Fruit fly (Drosophila melanogaster) whole organism, embryonic: ENCODE results near the gene VhaAC45RP.

ENCODE experiments used
- Ada2b ChIP-seq: fragments of 200-800 bp; sonication (Bioruptor generic); IDR thresholded peaks from 2 replicates; pipeline ENCODE4 v1.3.6; 2022; ENCODE audit warnings: missing biosample characterization, missing genetic modification characterization
- Asciz ChIP-seq: fragments of 200-800 bp; sonication (Bioruptor generic); optimal IDR thresholded peaks from 2 replicates; lab custom pipeline; 2017; ENCODE audit warnings: missing biosample characterization, mild to moderate bottlenecking, missing genetic modification characterization, missing genetic modification reagents
- B-H1 ChIP-seq: fragments of 200-800 bp; sonication (Bioruptor generic); IDR thresholded peaks from 3 replicates; pipeline ENCODE4 v1.3.6; 2022; ENCODE audit warnings: missing biosample characterization, missing genetic modification characterization
- CG10147 ChIP-seq: fragments of 200-800 bp; sonication (Bioruptor generic); optimal IDR thresholded peaks from 2 replicates; lab custom pipeline; 2019; ENCODE audit warnings: missing biosample characterization, mild to moderate bottlenecking, missing genetic modification characterization, moderate library complexity
- CG11398 ChIP-seq: fragments of 200-800 bp; sonication (Bioruptor generic); optimal IDR thresholded peaks from 2 replicates; lab custom pipeline; 2016; ENCODE audit warnings: missing biosample characterization, missing genetic modification characterization
- CG12299 ChIP-seq: fragments of 200-800 bp; sonication (Bioruptor generic); optimal IDR thresholded peaks from 2 replicates; lab custom pipeline; 2018; ENCODE audit warnings: missing biosample characterization, mild to moderate bottlenecking, missing genetic modification characterization
- CG12659 ChIP-seq: fragments of 200-800 bp; sonication (Bioruptor generic); optimal IDR thresholded peaks from 3 replicates; lab custom pipeline; 2017; ENCODE audit warnings: mild to moderate bottlenecking, missing biosample characterization, missing genetic modification reagents, missing genetic modification characterization
- CG14860 ChIP-seq: fragments of 200-800 bp; sonication (Bioruptor generic); IDR thresholded peaks from 3 replicates; pipeline ENCODE4 v1.3.6; 2022; ENCODE audit warnings: missing biosample characterization, missing genetic modification characterization; ENCODE audit not compliant: partially characterized antibody
- CG15601 ChIP-seq: fragments of 200-800 bp; sonication (Bioruptor generic); optimal IDR thresholded peaks from 3 replicates; lab custom pipeline; 2019; ENCODE audit warnings: missing biosample characterization, mild to moderate bottlenecking, missing genetic modification characterization, moderate library complexity
- CG16813 ChIP-seq: fragments of 200-800 bp; sonication (Bioruptor generic); IDR thresholded peaks from 3 replicates; pipeline ENCODE4 v1.3.6; 2022; ENCODE audit warnings: missing biosample characterization, missing genetic modification characterization; ENCODE audit not compliant: partially characterized antibody
- CG1792 ChIP-seq: fragments of 200-800 bp; sonication (Bioruptor generic); optimal IDR thresholded peaks from 2 replicates; lab custom pipeline; 2016; ENCODE audit warnings: missing biosample characterization, missing genetic modification characterization
- CG3281 ChIP-seq: fragments of 200-800 bp; sonication (Bioruptor generic); optimal IDR thresholded peaks from 3 replicates; lab custom pipeline; 2017; ENCODE audit warnings: missing biosample characterization, mild to moderate bottlenecking, missing genetic modification characterization
- CG4404 ChIP-seq: fragments of 200-800 bp; sonication (Bioruptor generic); IDR thresholded peaks from 2 replicates; pipeline ENCODE4 v1.3.6; 2022; ENCODE audit warnings: missing biosample characterization, missing genetic modification characterization
- CG4424 ChIP-seq: fragments of 200-800 bp; sonication (Bioruptor generic); optimal IDR thresholded peaks from 3 replicates; lab custom pipeline; 2016; ENCODE audit warnings: missing biosample characterization, missing genetic modification characterization
- CG5245 ChIP-seq: fragments of 200-800 bp; sonication (Bioruptor generic); optimal IDR thresholded peaks from 3 replicates; lab custom pipeline; 2016; ENCODE audit warnings: missing biosample characterization, missing genetic modification characterization
- CG6683 ChIP-seq: fragments of 200-800 bp; sonication (Bioruptor generic); optimal IDR thresholded peaks from 2 replicates; lab custom pipeline; 2017; ENCODE audit warnings: missing biosample characterization, mild to moderate bottlenecking, missing genetic modification characterization, missing genetic modification reagents
- CG6765 ChIP-seq: fragments of 200-800 bp; sonication (Bioruptor generic); optimal IDR thresholded peaks from 3 replicates; lab custom pipeline; 2017; ENCODE audit warnings: missing biosample characterization, mild to moderate bottlenecking, missing genetic modification characterization
- CG7786 ChIP-seq: fragments of 200-800 bp; sonication (Bioruptor generic); optimal IDR thresholded peaks from 2 replicates; lab custom pipeline; 2016; ENCODE audit warnings: missing biosample characterization, missing genetic modification characterization
- CG8944 ChIP-seq: fragments of 200-800 bp; sonication (Bioruptor generic); optimal IDR thresholded peaks from 3 replicates; lab custom pipeline; 2016; ENCODE audit warnings: missing biosample characterization, missing genetic modification characterization
- CG9727 ChIP-seq: fragments of 200-800 bp; sonication (Bioruptor generic); optimal IDR thresholded peaks from 3 replicates; lab custom pipeline; 2017; ENCODE audit warnings: missing biosample characterization, mild to moderate bottlenecking, missing genetic modification characterization
- CG9817 ChIP-seq: fragments of 200-800 bp; sonication (Bioruptor generic); optimal IDR thresholded peaks from 2 replicates; lab custom pipeline; 2018; ENCODE audit warnings: missing biosample characterization, mild to moderate bottlenecking, missing genetic modification characterization, moderate library complexity
- Doc2 ChIP-seq: fragments of 200-800 bp; sonication (Bioruptor generic); IDR thresholded peaks from 2 replicates; pipeline ENCODE4 v1.3.6; 2022; ENCODE audit warnings: missing biosample characterization, missing genetic modification characterization
- HLH3B ChIP-seq: fragments of 200-800 bp; sonication (Bioruptor generic); IDR thresholded peaks from 2 replicates; pipeline ENCODE4 v1.3.6; 2022; ENCODE audit warnings: missing biosample characterization, missing genetic modification characterization
- HLH54F ChIP-seq: fragments of 200-800 bp; sonication (Bioruptor generic); optimal IDR thresholded peaks from 3 replicates; lab custom pipeline; 2016; ENCODE audit warnings: missing biosample characterization, missing genetic modification characterization
- NFAT ChIP-seq: fragments of 200-800 bp; sonication (Bioruptor generic); IDR thresholded peaks from 2 replicates; pipeline ENCODE4 v1.3.6; 2022; ENCODE audit warnings: missing biosample characterization, missing genetic modification characterization
- Nf-YA ChIP-seq: fragments of 200-800 bp; sonication (Bioruptor generic); IDR thresholded peaks from 2 replicates; pipeline ENCODE4 v1.3.6; 2022; ENCODE audit warnings: missing biosample characterization, missing genetic modification characterization
- NfI ChIP-seq: fragments of 200-800 bp; sonication (Bioruptor generic); optimal IDR thresholded peaks from 3 replicates; lab custom pipeline; 2018; ENCODE audit warnings: missing biosample characterization, mild to moderate bottlenecking, missing genetic modification characterization, moderate library complexity
- Oli ChIP-seq: fragments of 200-800 bp; sonication (Bioruptor generic); optimal IDR thresholded peaks from 2 replicates; lab custom pipeline; 2018; ENCODE audit warnings: missing biosample characterization, mild to moderate bottlenecking, missing genetic modification characterization, moderate library complexity
- Rfx ChIP-seq: fragments of 200-800 bp; sonication (Bioruptor generic); IDR thresholded peaks from 2 replicates; pipeline ENCODE4 v1.3.6; 2022; ENCODE audit warnings: missing biosample characterization, missing genetic modification characterization
- Sry-β ChIP-seq: fragments of 200-800 bp; sonication (Bioruptor generic); optimal IDR thresholded peaks from 2 replicates; lab custom pipeline; 2018; ENCODE audit warnings: missing biosample characterization, mild to moderate bottlenecking, missing genetic modification characterization, moderate library complexity
- Stat92E ChIP-seq, 3 experiments: fragments of >200 bp in 2 of 3; fragments of 200-800 bp in 1 of 3; sonication (Bioruptor generic) in 1 of 3; optimal IDR thresholded peaks; 2 replicates each; lab custom pipeline; 2017 to 2019; ENCODE audit warnings: missing biosample characterization in 3 of 3, missing genetic modification characterization in 3 of 3, mild to moderate bottlenecking in 1 of 3, moderate library complexity in 1 of 3
- Xbp1 ChIP-seq: fragments of 200-800 bp; sonication (Bioruptor generic); optimal IDR thresholded peaks from 3 replicates; lab custom pipeline; 2016; ENCODE audit warnings: missing biosample characterization, mild to moderate bottlenecking, missing genetic modification characterization
- ase ChIP-seq: fragments of 200-800 bp; sonication (Bioruptor generic); IDR thresholded peaks from 3 replicates; pipeline ENCODE4 v1.3.6; 2022; ENCODE audit warnings: missing biosample characterization, missing genetic modification characterization
- danr ChIP-seq: fragments of 200-800 bp; sonication (Bioruptor generic); IDR thresholded peaks from 2 replicates; pipeline ENCODE4 v1.3.6; 2022; ENCODE audit warnings: missing biosample characterization, missing genetic modification characterization
- dmrt99B ChIP-seq: fragments of 200-800 bp; sonication (Bioruptor generic); optimal IDR thresholded peaks from 2 replicates; lab custom pipeline; 2018; ENCODE audit warnings: missing biosample characterization, mild to moderate bottlenecking, missing genetic modification characterization, moderate library complexity
- exex ChIP-seq: fragments of 200-800 bp; sonication (Bioruptor generic); optimal IDR thresholded peaks from 4 replicates; lab custom pipeline; 2018; ENCODE audit warnings: missing biosample characterization, mild to moderate bottlenecking, missing genetic modification characterization, moderate library complexity
- fd64A ChIP-seq: fragments of 200-800 bp; sonication (Bioruptor generic); optimal IDR thresholded peaks from 3 replicates; lab custom pipeline; 2018; ENCODE audit warnings: missing biosample characterization, mild to moderate bottlenecking, missing genetic modification characterization
- fu2 ChIP-seq: fragments of 200-800 bp; sonication (Bioruptor generic); optimal IDR thresholded peaks from 2 replicates; lab custom pipeline; 2016; ENCODE audit warnings: missing biosample characterization, missing genetic modification characterization
- gcm ChIP-seq: fragments of 200-800 bp; sonication (Bioruptor generic); optimal IDR thresholded peaks from 2 replicates; lab custom pipeline; 2019; ENCODE audit warnings: missing biosample characterization, mild to moderate bottlenecking, missing genetic modification characterization, moderate library complexity
- grau ChIP-seq: fragments of 200-800 bp; optimal IDR thresholded peaks from 3 replicates; lab custom pipeline; 2019; ENCODE audit warnings: missing biosample characterization, mild to moderate bottlenecking, missing genetic modification characterization, moderate library complexity
- ham ChIP-seq: fragments of 200-800 bp; sonication (Bioruptor generic); IDR thresholded peaks from 2 replicates; pipeline ENCODE4 v1.3.6; 2022; ENCODE audit warnings: missing biosample characterization, missing genetic modification characterization
- her ChIP-seq: fragments of 200-800 bp; sonication (Bioruptor generic); optimal IDR thresholded peaks from 2 replicates; lab custom pipeline; 2016; ENCODE audit warnings: missing biosample characterization, missing genetic modification characterization
- hkb ChIP-seq, 2 experiments: fragments of 200-800 bp in 1 of 2; fragments of >200 bp in 1 of 2; sonication (Bioruptor generic) in 1 of 2; IDR thresholded peaks in 1 of 2; optimal IDR thresholded peaks in 1 of 2; 2 replicates each; pipeline versions ENCODE4 v1.3.6 to Lab custom; 2017 to 2022; ENCODE audit warnings: missing biosample characterization in 1 of 2, missing genetic modification characterization in 1 of 2
- lmd ChIP-seq: fragments of 200-800 bp; sonication (Bioruptor generic); IDR thresholded peaks from 2 replicates; pipeline ENCODE4 v1.3.6; 2022; ENCODE audit warnings: missing biosample characterization, missing genetic modification characterization
- sens-2 ChIP-seq: fragments of 200-800 bp; sonication (Bioruptor generic); IDR thresholded peaks from 2 replicates; pipeline ENCODE4 v1.3.6; 2022; ENCODE audit warnings: missing biosample characterization, missing genetic modification characterization
- slbo ChIP-seq: fragments of 200-800 bp; sonication (Bioruptor generic); IDR thresholded peaks from 2 replicates; pipeline ENCODE4 v1.3.6; 2022; ENCODE audit warnings: missing biosample characterization, missing genetic modification characterization
- ssp ChIP-seq: fragments of 200-800 bp; sonication (Bioruptor generic); IDR thresholded peaks from 2 replicates; pipeline ENCODE4 v1.3.6; 2022; ENCODE audit warnings: missing biosample characterization, missing genetic modification characterization
- vfl ChIP-seq: fragments of 200-800 bp; sonication (Bioruptor generic); optimal IDR thresholded peaks from 2 replicates; lab custom pipeline; 2016; ENCODE audit warnings: missing biosample characterization, missing genetic modification characterization
- yki ChIP-seq: fragments of >200 bp; optimal IDR thresholded peaks from 3 replicates; lab custom pipeline; 2018

VhaAC45RP gene

DNA sequence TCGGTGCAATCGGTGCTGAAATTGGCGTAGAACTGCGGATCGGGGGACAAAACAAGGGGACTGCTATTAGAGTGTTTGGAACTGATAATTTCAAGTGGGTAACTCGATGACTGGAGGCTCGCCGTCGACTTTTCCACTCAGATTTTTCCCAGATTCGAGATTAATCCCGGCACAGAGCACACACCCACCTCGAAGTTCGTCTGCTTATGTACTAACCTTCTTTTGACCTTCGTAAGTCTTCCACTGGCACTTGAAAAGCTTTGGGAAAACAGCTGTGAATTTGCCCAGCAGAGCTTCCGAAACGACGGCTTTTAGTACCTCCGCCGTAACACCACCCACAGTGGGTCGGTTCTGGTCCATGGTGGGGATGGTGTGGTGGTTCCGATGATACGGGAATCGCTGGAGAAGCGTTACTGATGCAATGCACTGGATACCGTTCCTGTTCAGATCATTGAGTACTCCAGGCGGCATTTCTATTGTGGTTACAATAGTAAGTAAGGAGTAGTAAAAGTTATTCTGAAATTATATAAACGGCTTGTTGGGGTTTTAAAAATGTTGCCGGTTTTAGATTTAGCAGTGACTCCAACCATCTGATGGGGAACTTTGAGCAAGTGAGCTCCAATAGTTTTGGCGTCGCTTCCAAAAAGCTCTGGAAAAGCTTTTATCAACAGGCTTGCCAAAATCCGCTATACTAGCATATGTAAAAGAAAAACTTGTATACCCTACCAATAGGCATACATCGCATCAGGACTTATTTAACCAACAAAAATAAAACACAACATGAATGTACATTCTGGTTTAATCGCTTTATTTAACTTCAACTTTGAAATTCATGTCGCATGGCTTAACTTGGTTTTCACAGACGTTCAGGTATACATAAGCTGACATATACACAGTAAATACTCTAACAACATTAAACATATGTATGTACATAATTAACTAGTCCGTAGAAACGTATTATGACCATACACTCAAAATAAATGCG, 31.9 kb downstream of the VhaAC45RP start, which contains the start of gene Tpi (continued):
- no peak for TF ChIP-seq CG6683 (GFP tag; lab: Kevin White, UChicago)
- TF ChIP-seq CG4424, result no peak
- peak; percentile 26 for TF ChIP-seq CG12659 (GFP tag; lab: Kevin White, UChicago)
- TF ChIP-seq CG9817 (tag; lab: Kevin White, UChicago), result peak; percentile 20
- no peak for TF ChIP-seq CG5245
- TF ChIP-seq Rfx (GFP tag; lab: Robert Waterston, UW), result peak; percentile 10; the same call in 1 of the 2 replicates
- TF ChIP-seq ssp, result no peak
- no peak for TF ChIP-seq CG10147 (GFP tag; lab: Kevin White, UChicago)
- TF ChIP-seq danr, result no peak
- TF ChIP-seq Doc2, result no peak
- no peak for TF ChIP-seq CG15601 (tag; lab: Kevin White, UChicago)
- TF ChIP-seq CG3281 (GFP tag; lab: Kevin White, UChicago), result peak; percentile 38
- TF ChIP-seq CG1792, result no peak
- TF ChIP-seq gcm (GFP tag; lab: Kevin White, UChicago), result no peak
- TF ChIP-seq NfI (GFP tag; lab: Kevin White, UChicago), result peak; percentile 35
- peak; percentile 52 for TF ChIP-seq Xbp1 (GFP tag; lab: Kevin White, UChicago)
- no peak for TF ChIP-seq CG12299 (tag; lab: Kevin White, UChicago)
- peak; percentile 59 for TF ChIP-seq slbo (GFP tag; lab: Robert Waterston, UW)
- no peak for TF ChIP-seq Sry-β (GFP tag; lab: Kevin White, UChicago)
- no peak for TF ChIP-seq Stat92E (GFP tag; optimal IDR thresholded peaks at IDR 0.05; lab: Kevin White, UChicago)
- peak; percentile 32 for TF ChIP-seq CG7786
- no peak for TF ChIP-seq fd64A
- TF ChIP-seq ham (GFP tag; lab: Robert Waterston, UW), result no peak
- no peak for TF ChIP-seq dmrt99B (tag; lab: Kevin White, UChicago)
- TF ChIP-seq CG4404 (GFP tag; lab: Robert Waterston, UW), result no peak
- no peak for TF ChIP-seq CG14860 (GFP tag; lab: Robert Waterston, UW)
- TF ChIP-seq sens-2, result no peak
- peak; percentile 37; the same call in 1 of the 2 replicates for TF ChIP-seq NFAT
- no peak for TF ChIP-seq ase (GFP tag; lab: Robert Waterston, UW)
- TF ChIP-seq grau (tag; lab: Kevin White, UChicago), result peak; percentile 63
- no peak for TF ChIP-seq Nf-YA (GFP tag; lab: Robert Waterston, UW)
- no peak for TF ChIP-seq CG8944 (GFP tag; lab: Kevin White, UChicago)
- TF ChIP-seq exex (tag; lab: Kevin White, UChicago), result no peak
- no peak for TF ChIP-seq CG9727
- peak; percentile 26 for TF ChIP-seq HLH54F (GFP tag; lab: Kevin White, UChicago)
- no peak for TF ChIP-seq CG6765
- peak; percentile 31 for TF ChIP-seq her (GFP tag; lab: Kevin White, UChicago)
- TF ChIP-seq CG11398 (GFP tag; lab: Kevin White, UChicago), result no peak
- TF ChIP-seq Ada2b, result no peak; the same call in 1 of the 2 replicates
- TF ChIP-seq CG16813 (GFP tag; lab: Robert Waterston, UW), result no peak
- no peak for TF ChIP-seq Asciz (GFP tag; lab: Kevin White, UChicago)
- no peak for TF ChIP-seq B-H1
- TF ChIP-seq HLH3B (GFP tag; lab: Robert Waterston, UW), result no peak
- TF ChIP-seq yki (lab: Kevin White, UChicago), result no peak
- TF ChIP-seq vfl (GFP tag; lab: Kevin White, UChicago), result no peak
- TF ChIP-seq hkb (optimal IDR thresholded peaks at IDR 0.05; lab: Kevin White, UChicago), result peak; percentile 97
- TF ChIP-seq hkb (GFP tag; IDR thresholded peaks at IDR 0.05; lab: Robert Waterston, UW), result no peak
- no peak for TF ChIP-seq fu2 (GFP tag; lab: Kevin White, UChicago)
- TF ChIP-seq lmd (GFP tag; lab: Robert Waterston, UW), result no peak
- TF ChIP-seq Oli (tag; lab: Kevin White, UChicago), result peak; percentile 33
